Worm (Caenorhabditis elegans) whole organism, L4/young adult: ENCODE measurements around the gene T04A11.1.
"Not testable (repeated sequence)": the region's sequence is repeated elsewhere in the genome, so short reads cannot be mapped to it uniquely, and the experiment has no call there.

Source experiments
- W03F9.2 ChIP-seq: fragments of 150-350 bp; optimal IDR thresholded peaks from 2 replicates; lab custom pipeline; 2014; ENCODE audit warnings: missing biosample characterization, missing genetic modification characterization
- dao-5 ChIP-seq: sonication (generic microtip); optimal IDR thresholded peaks from 2 replicates; lab custom pipeline; 2016; ENCODE audit warnings: missing genotype, missing genetic modification characterization, moderate library complexity, missing compliant biosample characterization
- him-1 ChIP-seq: sonication (generic microtip); optimal IDR thresholded peaks from 2 replicates; lab custom pipeline; 2016; ENCODE audit warnings: missing genotype, missing genetic modification reagents, missing genetic modification characterization, missing compliant biosample characterization

T04A11.1 gene

DNA sequence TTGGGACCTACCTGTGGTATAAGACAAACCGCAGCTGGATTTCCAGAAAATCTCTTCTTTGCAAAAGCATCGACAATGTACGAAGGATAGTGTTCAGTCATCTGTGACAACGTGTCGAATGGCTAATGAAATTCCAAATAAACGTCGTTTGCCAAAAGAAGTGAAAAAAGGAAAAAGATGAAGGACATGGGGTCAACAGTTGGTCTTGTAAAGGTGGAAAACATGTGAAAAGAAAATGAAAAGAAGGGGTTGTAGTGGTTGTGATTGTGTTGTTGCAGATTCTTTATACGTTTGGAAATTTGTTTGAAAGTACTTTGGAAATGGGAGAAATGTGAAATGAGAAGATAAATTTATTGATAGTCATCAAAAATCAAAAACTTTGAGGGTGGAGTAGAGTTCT, at the start of gene T04A11.1:
Gene T04A11.1 (minus strand): TSS at position 101 of the 400 bp plus-strand sequence.
- TF ChIP-seq W03F9.2; him-1 (tag; lab: Kevin White, UChicago); dao-5 (tag; lab: Kevin White, UChicago): not testable (repeated sequence)

DNA sequence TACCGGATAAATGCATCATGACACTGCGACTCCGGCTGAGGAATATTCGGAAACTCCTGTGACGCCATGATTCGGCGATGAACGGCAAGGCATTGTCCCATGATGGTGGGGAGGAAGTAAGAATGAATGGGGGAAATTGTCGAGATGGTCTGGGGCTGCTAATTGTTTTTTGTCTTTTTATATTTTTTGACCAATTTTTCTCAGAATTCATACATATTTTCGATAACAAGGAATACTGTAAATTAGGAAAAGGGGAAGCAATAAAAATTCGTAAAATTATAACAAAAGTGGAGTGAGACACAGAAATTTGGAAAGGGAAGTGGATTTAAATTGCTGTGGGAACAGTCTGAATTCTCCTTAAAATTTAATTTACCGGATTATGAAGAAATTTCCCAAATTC, 48.6 kb upstream of the T04A11.1 start, which contains the start of gene eak-4:
Gene eak-4 (minus strand): TSS at position 101 of the 400 bp plus-strand sequence.
- TF ChIP-seq him-1 (tag; lab: Kevin White, UChicago) = no peak
- TF ChIP-seq W03F9.2 = no peak
- no peak for TF ChIP-seq dao-5 (tag; lab: Kevin White, UChicago)

- no peak for TF ChIP-seq dao-5 (tag; lab: Kevin White, UChicago)
- no peak for TF ChIP-seq W03F9.2
- TF ChIP-seq him-1 (tag; lab: Kevin White, UChicago) = no peak
Measured at ce11 chrIV:12522521-12522920, 45.7 kb upstream of the T04A11.1 start, which contains the start of gene sru-13. sru-13 (minus strand) TSS chrIV:12522621.

DNA sequence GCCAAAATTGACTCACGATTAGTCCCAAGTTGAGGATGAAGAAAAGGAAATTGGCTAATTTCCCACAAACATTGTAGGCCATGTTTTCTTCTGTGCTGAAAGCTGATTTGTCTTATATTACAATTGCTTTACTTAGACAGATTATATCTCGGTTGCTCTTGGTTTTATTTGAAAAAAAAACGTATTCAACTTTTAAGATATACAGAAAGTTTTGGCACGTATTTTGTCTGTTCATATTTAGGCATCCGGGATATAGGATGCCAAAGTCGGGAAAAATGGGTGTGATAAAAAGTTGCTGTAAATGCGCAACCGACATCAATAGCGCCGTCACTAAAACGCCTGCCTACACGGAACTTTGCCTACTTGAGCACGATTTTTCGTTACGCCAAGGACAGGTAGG, 43.3 kb upstream of the T04A11.1 start, which contains the start of gene tsp-4:
Gene tsp-4 (minus strand): TSS at position 101 of the 400 bp plus-strand sequence.
- TF ChIP-seq dao-5 (tag; lab: Kevin White, UChicago) (no peak), him-1 (tag; lab: Kevin White, UChicago) (no peak), W03F9.2 (no peak)

DNA sequence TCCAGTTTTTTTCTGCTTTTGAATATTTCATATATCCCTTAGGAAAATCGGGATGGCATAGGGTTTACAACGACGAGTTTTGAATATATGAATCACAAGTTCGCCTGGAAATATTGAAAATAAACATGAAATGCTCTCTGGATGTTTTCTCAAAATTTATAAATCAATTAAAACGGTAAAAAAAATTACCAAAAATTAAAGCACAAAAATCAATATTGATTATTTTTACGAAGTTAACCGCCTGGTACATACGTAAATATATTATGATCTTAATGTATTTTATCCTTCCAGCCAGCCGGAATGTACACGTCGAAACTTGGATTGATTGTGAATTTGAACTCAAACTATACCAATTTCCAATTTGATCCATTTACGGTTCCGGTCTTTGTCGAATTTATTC, 28.6 kb upstream of the T04A11.1 start, which contains the start of gene sru-17:
Gene sru-17 (plus strand): TSS at position 301 of the 400 bp plus-strand sequence.
- TF ChIP-seq him-1 (tag; lab: Kevin White, UChicago); W03F9.2; dao-5 (tag; lab: Kevin White, UChicago): not testable (repeated sequence)

ce11 chrIV:12501956-12502355, 25.1 kb upstream of the T04A11.1 start, which contains the start of gene sru-18:
sru-18 (plus strand) TSS chrIV:12502256.
- TF ChIP-seq dao-5 (tag; lab: Kevin White, UChicago) (no peak), W03F9.2 (no peak), him-1 (tag; lab: Kevin White, UChicago) (no peak)

DNA sequence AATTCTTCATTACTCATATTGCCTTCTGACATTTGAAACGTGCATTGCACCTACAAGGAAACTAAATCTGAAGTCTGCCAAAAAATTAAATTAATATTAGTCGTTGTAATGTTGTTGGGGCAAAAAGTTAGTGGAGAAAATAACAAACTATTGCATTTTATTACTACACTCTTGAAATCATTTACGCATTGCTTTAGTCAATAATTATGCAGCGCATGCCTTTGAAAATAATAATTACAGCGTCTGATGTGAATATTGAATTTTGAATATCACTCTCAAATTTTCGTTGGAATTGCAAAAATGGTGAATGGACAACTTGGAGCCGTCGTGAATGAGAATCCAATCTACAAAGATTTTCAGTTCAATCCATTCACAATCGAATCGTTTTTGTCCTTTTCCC, 21.4 kb upstream of the T04A11.1 start, which contains the start of gene sru-19:
Gene sru-19 (plus strand): TSS at position 301 of the 400 bp plus-strand sequence.
- no peak for TF ChIP-seq dao-5 (tag; lab: Kevin White, UChicago)
- no peak for TF ChIP-seq W03F9.2
- no peak for TF ChIP-seq him-1 (tag; lab: Kevin White, UChicago)

DNA sequence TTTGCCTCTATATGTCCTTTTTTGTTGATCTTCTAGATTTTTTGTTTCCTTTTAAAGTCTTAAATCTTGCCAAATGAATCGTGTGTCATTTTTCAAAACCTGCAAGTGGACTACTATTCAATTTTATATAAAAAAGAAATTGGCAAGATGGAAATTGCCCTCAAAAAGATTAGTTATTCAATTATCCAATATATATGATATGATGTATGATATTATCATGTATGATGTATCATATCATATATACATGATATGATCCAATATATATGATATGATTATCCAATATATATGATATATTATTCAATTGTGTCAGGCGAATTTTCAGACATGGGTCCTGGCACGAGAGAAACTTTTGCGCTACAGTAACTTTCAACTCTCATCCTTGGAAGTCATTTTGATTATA, 18.4 kb upstream of the T04A11.1 start, which contains the start of gene sru-20:
Gene sru-20 (plus strand): TSS at position 301 of the 400 bp plus-strand sequence.
- TF ChIP-seq dao-5 (tag; lab: Kevin White, UChicago) = no peak

DNA sequence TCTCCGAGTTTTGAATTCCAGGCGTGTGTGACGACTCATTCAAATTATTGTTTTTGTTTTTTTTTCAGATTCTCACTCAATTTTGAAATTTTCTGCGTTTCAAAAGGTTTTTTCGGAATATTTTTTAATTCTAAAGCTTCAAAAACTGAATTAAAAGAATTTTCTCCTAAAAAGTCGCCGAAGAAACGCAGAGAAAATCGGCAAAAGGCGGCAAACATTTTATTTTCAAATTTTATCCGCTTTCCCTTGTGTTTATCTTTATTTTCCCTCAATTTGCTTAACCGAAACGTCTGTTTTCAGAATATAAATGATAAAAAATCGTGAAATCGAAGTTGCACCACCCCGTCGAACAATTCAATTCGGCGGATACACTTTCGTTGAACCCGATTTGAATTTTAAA, 13.6 kb upstream of the T04A11.1 start, which contains the start of gene him-6:
Gene him-6 (plus strand): TSS at position 301 of the 400 bp plus-strand sequence.
- TF ChIP-seq W03F9.2 (no peak), dao-5 (tag; lab: Kevin White, UChicago) (no peak), him-1 (tag; lab: Kevin White, UChicago) (no peak)

DNA sequence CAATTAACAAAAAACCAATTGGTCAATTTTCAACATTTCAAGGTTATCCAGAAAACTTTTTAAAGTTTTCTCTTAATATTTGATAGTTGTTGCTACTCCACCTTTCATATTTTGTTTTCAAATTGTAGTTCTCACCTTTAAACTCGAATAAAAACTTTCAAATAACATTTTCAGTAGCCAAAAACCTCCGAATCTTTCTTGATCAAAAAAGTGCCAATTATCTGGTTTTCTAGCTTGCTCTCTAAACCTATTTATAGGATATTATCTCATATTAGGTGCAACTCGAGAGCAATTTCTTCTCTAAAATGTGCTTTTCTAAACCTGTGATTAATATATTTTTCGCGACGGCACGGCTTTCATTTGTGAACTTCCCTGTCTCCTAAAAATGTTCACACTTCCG, 10.4 kb upstream of the T04A11.1 start, which contains the start of gene sru-26:
Gene sru-26 (plus strand): TSS at position 301 of the 400 bp plus-strand sequence.
- TF ChIP-seq him-1 (tag; lab: Kevin White, UChicago) (no peak), W03F9.2 (no peak), dao-5 (tag; lab: Kevin White, UChicago) (no peak)

DNA sequence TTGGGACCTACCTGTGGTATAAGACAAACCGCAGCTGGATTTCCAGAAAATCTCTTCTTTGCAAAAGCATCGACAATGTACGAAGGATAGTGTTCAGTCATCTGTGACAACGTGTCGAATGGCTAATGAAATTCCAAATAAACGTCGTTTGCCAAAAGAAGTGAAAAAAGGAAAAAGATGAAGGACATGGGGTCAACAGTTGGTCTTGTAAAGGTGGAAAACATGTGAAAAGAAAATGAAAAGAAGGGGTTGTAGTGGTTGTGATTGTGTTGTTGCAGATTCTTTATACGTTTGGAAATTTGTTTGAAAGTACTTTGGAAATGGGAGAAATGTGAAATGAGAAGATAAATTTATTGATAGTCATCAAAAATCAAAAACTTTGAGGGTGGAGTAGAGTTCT, 7.6 kb upstream of the T04A11.1 start, which contains the start of gene T04A11.4:
Gene T04A11.4 (minus strand): TSS at position 101 of the 400 bp plus-strand sequence.
- TF ChIP-seq him-1 (tag; lab: Kevin White, UChicago); dao-5 (tag; lab: Kevin White, UChicago); W03F9.2: not testable (repeated sequence)

ce11 chrIV:12478711-12479110, 1.9 kb upstream of the T04A11.1 start, which contains the start of gene igdb-1:
igdb-1 (plus strand) TSS chrIV:12479011.
- TF ChIP-seq W03F9.2; dao-5 (tag; lab: Kevin White, UChicago); him-1 (tag; lab: Kevin White, UChicago): not testable (repeated sequence)

DNA sequence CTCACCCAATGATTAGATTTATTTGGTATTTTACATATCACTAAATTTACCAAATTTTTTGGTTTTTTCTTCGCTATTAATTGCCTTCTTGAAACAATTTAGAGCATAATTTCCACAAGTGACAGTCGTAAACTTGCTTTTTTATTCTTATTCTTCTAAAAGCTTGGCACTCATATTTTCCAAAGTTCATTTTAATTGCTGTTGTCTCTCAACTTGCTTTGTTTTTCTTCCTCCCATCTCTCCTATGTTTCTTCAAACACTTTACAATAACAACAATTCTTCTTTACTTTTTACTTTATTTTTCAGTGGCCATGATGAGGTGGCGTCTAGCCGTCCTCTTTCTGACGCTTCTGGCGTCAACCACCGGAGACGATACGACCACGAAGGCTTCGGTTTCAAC, 8.5 kb downstream of the T04A11.1 start, which contains the start of gene igdb-2:
Gene igdb-2 (plus strand): TSS at position 301 of the 400 bp plus-strand sequence.
- TF ChIP-seq W03F9.2 = no peak
- TF ChIP-seq dao-5 (tag; lab: Kevin White, UChicago) = no peak
- no peak for TF ChIP-seq him-1 (tag; lab: Kevin White, UChicago)

ce11 chrIV:12467761-12468160, 9.1 kb downstream of the T04A11.1 start:
- TF ChIP-seq him-1 (tag; lab: Kevin White, UChicago) (no peak), W03F9.2 (no peak), dao-5 (tag; lab: Kevin White, UChicago) (no peak)
